Worm (Caenorhabditis elegans) whole organism, early embryonic: ENCODE data around the gene stdh-3.

Source experiments
- ceh-13 ChIP-seq: fragments of 200-800 bp; sonication (Bioruptor generic); optimal IDR thresholded peaks from 2 replicates; lab custom pipeline; 2018; ENCODE audit warnings: mild to moderate bottlenecking, missing genetic modification characterization, missing compliant biosample characterization
- ceh-36 ChIP-seq: sonication (generic microtip); optimal IDR thresholded peaks from 2 replicates; lab custom pipeline; 2016; ENCODE audit warnings: missing genetic modification characterization, inconsistent platforms, missing compliant biosample characterization
- hnd-1 ChIP-seq: sonication (generic microtip); optimal IDR thresholded peaks from 2 replicates; lab custom pipeline; 2016; ENCODE audit warnings: missing genetic modification characterization, missing compliant biosample characterization
- sea-1 ChIP-seq: fragments of 200-800 bp; sonication (Bioruptor generic); conservative IDR thresholded peaks from 2 replicates; pipeline ENCODE4 v1.3.6; 2022; ENCODE audit warnings: missing genetic modification characterization, missing compliant biosample characterization
- tbx-37 ChIP-seq: fragments of 200-800 bp; sonication (Bioruptor generic); conservative IDR thresholded peaks from 2 replicates; pipeline ENCODE4 v1.3.6; 2022; ENCODE audit warnings: missing genetic modification reagents, missing genetic modification characterization, missing compliant biosample characterization

DNA sequence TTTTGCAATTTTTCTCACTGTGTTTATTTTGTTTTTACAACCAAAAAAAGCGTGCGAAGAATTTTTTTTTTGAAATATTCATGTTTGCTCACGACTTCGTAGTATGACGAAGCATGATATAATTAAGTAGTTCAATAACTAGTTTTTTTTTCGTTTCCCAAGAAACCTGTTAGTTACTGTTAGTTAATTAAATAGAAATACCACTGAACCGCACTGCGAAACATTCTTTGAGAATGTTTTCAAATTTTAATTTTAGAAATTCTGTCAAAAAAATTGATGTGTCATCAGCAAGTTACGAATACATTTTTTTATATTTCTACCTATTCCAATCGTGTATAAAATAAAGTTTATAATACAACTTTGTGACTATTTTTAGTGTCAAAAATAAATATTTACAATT, 22.0 kb downstream of the stdh-3 start, which contains the start of gene srxa-12:
- no peak for TF ChIP-seq ceh-36 (tag; lab: Kevin White, UChicago)
- no peak for TF ChIP-seq ceh-13 (GFP tag; lab: Kevin White, UChicago)
- TF ChIP-seq tbx-37 (GFP tag; lab: Robert Waterston, UW) = no peak
- no peak for TF ChIP-seq sea-1 (GFP tag; lab: Robert Waterston, UW)
- TF ChIP-seq hnd-1 (tag; lab: Kevin White, UChicago) = no peak
